Comparison of ENCODE assay signal across 6 fruit fly cellular contexts in the genomic region with DNA sequence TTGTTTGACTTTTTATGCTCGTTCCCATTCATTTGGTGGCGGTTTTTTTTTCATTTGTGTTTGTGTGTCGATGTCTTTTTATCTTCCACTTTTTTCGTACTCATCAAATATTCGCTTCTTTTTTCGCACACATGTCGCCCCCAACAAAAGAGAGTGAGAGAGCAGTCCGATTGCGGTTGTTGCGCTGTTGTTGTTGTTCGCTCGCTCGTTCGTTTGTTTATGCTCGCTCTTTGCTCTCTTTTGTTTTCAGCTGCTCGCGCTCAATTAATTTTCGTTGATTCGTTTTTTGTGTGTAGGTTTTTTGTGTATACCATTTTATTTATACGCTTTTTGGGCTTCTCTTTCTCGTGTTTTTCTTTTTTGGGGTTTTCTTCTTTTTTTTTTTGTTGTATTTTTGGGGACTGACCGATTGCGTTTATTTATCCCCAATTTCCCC.
TF ChIP-seq lines count a peak whose summit lies in the region.

No protein-coding gene starts in this region.

- no peak for TF ChIP-seq CTCF in whole organism, embryonic (GFP tag; optimal IDR thresholded peaks at IDR 0.05; lab: Kevin White, UChicago)

TF ChIP-seq in whole organism, 6 proteins besides CTCF, POLR2A, EP300 and RAD21:
- no peak for TF ChIP-seq usp (GFP tag; optimal IDR thresholded peaks at IDR 0.05; lab: Kevin White, UChicago)
- peak; percentile 80 for TF ChIP-seq Dll (optimal IDR thresholded peaks at IDR 0.05; lab: Kevin White, UChicago)

TF ChIP-seq in whole organism, adult, 20 proteins besides CTCF, POLR2A, EP300 and RAD21:
- TF ChIP-seq cic (GFP tag; optimal IDR thresholded peaks at IDR 0.05; lab: Kevin White, UChicago) (peak; percentile 35), CG1620 (GFP tag; optimal IDR thresholded peaks at IDR 0.05; lab: Kevin White, UChicago) (no peak), CG12768 (GFP tag; optimal IDR thresholded peaks at IDR 0.05; lab: Kevin White, UChicago) (no peak), tj (GFP tag; optimal IDR thresholded peaks at IDR 0.05; lab: Kevin White, UChicago) (peak; percentile 64), pad (GFP tag; optimal IDR thresholded peaks at IDR 0.05; lab: Kevin White, UChicago) (no peak), kay (GFP tag; lab: Kevin White, UChicago; ENCODE audit: borderline replicate concordance) (no peak), CG5204 (GFP tag; optimal IDR thresholded peaks at IDR 0.05; lab: Kevin White, UChicago) (no peak), Mnt (GFP tag; optimal IDR thresholded peaks at IDR 0.05; lab: Kevin White, UChicago) (peak; percentile 30), bab1 (GFP tag; optimal IDR thresholded peaks at IDR 0.05; lab: Kevin White, UChicago) (peak; percentile 5)

TF ChIP-seq in whole organism, embryonic, 481 proteins besides CTCF, POLR2A, EP300 and RAD21 (continues in another document):
- peak; percentile 40 for TF ChIP-seq CG13287 (GFP tag; IDR thresholded peaks at IDR 0.05; lab: Robert Waterston, UW; ENCODE audit: partially characterized antibody)
- no peak for TF ChIP-seq sug (tag; optimal IDR thresholded peaks at IDR 0.05; lab: Kevin White, UChicago)
- no peak for TF ChIP-seq CG31224 (GFP tag; IDR thresholded peaks at IDR 0.05; lab: Robert Waterston, UW)
- TF ChIP-seq CG30403 (GFP tag; optimal IDR thresholded peaks at IDR 0.05; lab: Kevin White, UChicago) = no peak
- peak; percentile 41 for TF ChIP-seq CG5180 (GFP tag; optimal IDR thresholded peaks at IDR 0.05; lab: Kevin White, UChicago)
- TF ChIP-seq CG17385 (GFP tag; optimal IDR thresholded peaks at IDR 0.05; lab: Kevin White, UChicago) = peak; percentile 40
- TF ChIP-seq Dek (tag; optimal IDR thresholded peaks at IDR 0.05; lab: Kevin White, UChicago) = no peak
- TF ChIP-seq psq (GFP tag; optimal IDR thresholded peaks at IDR 0.05; lab: Kevin White, UChicago) = peak; percentile 73
- TF ChIP-seq zf30C (GFP tag; optimal IDR thresholded peaks at IDR 0.05; lab: Kevin White, UChicago) = peak; percentile 7
- no peak for TF ChIP-seq CG3995 (GFP tag; optimal IDR thresholded peaks at IDR 0.05; lab: Kevin White, UChicago)
- peak; percentile 48 for TF ChIP-seq nom (GFP tag; optimal IDR thresholded peaks at IDR 0.05; lab: Kevin White, UChicago)
- peak; percentile 53 for TF ChIP-seq corto (GFP tag; optimal IDR thresholded peaks at IDR 0.05; lab: Kevin White, UChicago)
- TF ChIP-seq CG1792 (GFP tag; optimal IDR thresholded peaks at IDR 0.05; lab: Kevin White, UChicago) = no peak
- TF ChIP-seq zen2 (GFP tag; IDR thresholded peaks at IDR 0.05; lab: Robert Waterston, UW; ENCODE audit: partially characterized antibody) = 0 out of 3 replicates have a peak, but pooled peaks have one; percentile 16
- no peak for TF ChIP-seq CG13624 (GFP tag; optimal IDR thresholded peaks at IDR 0.05; lab: Kevin White, UChicago)
- TF ChIP-seq Trl (optimal IDR thresholded peaks at IDR 0.05; lab: Kevin White, UChicago) = peak; percentile 96 to 100
- TF ChIP-seq Trl (GFP tag; optimal IDR thresholded peaks at IDR 0.05; lab: Kevin White, UChicago) = peak; percentile 24
- peak; percentile 64 for TF ChIP-seq abd-A (tag; optimal IDR thresholded peaks at IDR 0.05; lab: Kevin White, UChicago)

TF ChIP-seq in whole organism, prepupa, 60 proteins besides CTCF, POLR2A, EP300 and RAD21 (continues in another document):
- TF ChIP-seq CG6163 (GFP tag; IDR thresholded peaks at IDR 0.05; lab: Robert Waterston, UW) (peak; percentile 81), Sox15 (GFP tag; optimal IDR thresholded peaks at IDR 0.05; lab: Kevin White, UChicago) (no peak), CG6808 (GFP tag; optimal IDR thresholded peaks at IDR 0.05; lab: Kevin White, UChicago) (peak; percentile 32), Eip78C (GFP tag; lab: Kevin White, UChicago) (peak; percentile 2), dac (GFP tag; optimal IDR thresholded peaks at IDR 0.05; lab: Kevin White, UChicago) (no peak), fd85E (GFP tag; optimal IDR thresholded peaks at IDR 0.05; lab: Kevin White, UChicago) (peak; percentile 20), fkh (GFP tag; optimal IDR thresholded peaks at IDR 0.05; lab: Kevin White, UChicago) (no peak), dsx (GFP tag; optimal IDR thresholded peaks at IDR 0.05; lab: Kevin White, UChicago; ENCODE audit: poor library complexity, severe bottlenecking) (peak; percentile 59), Smox (GFP tag; optimal IDR thresholded peaks at IDR 0.05; lab: Kevin White, UChicago) (peak; percentile 2), net (GFP tag; optimal IDR thresholded peaks at IDR 0.05; lab: Kevin White, UChicago) (peak; percentile 3), CG16779 (tag; optimal IDR thresholded peaks at IDR 0.05; lab: Kevin White, UChicago) (peak; percentile 42), Eip93F (GFP tag; optimal IDR thresholded peaks at IDR 0.05; lab: Kevin White, UChicago) (peak; percentile 11), lz (GFP tag; optimal IDR thresholded peaks at IDR 0.05; lab: Kevin White, UChicago) (no peak), CG8319 (GFP tag; optimal IDR thresholded peaks at IDR 0.05; lab: Kevin White, UChicago) (no peak), Sox102F (GFP tag; optimal IDR thresholded peaks at IDR 0.05; lab: Kevin White, UChicago) (peak; percentile 47), ss (GFP tag; optimal IDR thresholded peaks at IDR 0.05; lab: Kevin White, UChicago) (peak; percentile 63 to 70), CG31627 (GFP tag; optimal IDR thresholded peaks at IDR 0.05; lab: Kevin White, UChicago) (no peak), CG3032 (tag; optimal IDR thresholded peaks at IDR 0.05; lab: Kevin White, UChicago) (peak; percentile 0), Ets96B (tag; optimal IDR thresholded peaks at IDR 0.05; lab: Kevin White, UChicago) (peak; percentile 25), Hr39 (GFP tag; optimal IDR thresholded peaks at IDR 0.05; lab: Kevin White, UChicago) (no peak)

TF ChIP-seq in whole organism, pupa, 21 proteins besides CTCF, POLR2A, EP300 and RAD21:
- TF ChIP-seq gl (tag; optimal IDR thresholded peaks at IDR 0.05; lab: Kevin White, UChicago) (peak; percentile 70), CG8159 (tag; optimal IDR thresholded peaks at IDR 0.05; lab: Kevin White, UChicago) (peak; percentile 19), CG4496 (GFP tag; IDR thresholded peaks at IDR 0.05; lab: Robert Waterston, UW) (peak; percentile 72), CG34367 (tag; optimal IDR thresholded peaks at IDR 0.05; lab: Kevin White, UChicago) (peak; percentile 6), fd96Ca (GFP tag; IDR thresholded peaks at IDR 0.05; lab: Robert Waterston, UW) (peak; percentile 56; the same call in 1 of the 3 replicates), Snoo (tag; optimal IDR thresholded peaks at IDR 0.05; lab: Kevin White, UChicago) (peak; percentile 14), Pif1B (GFP tag; optimal IDR thresholded peaks at IDR 0.05; lab: Kevin White, UChicago) (peak; percentile 17), CG13204 (GFP tag; optimal IDR thresholded peaks at IDR 0.05; lab: Kevin White, UChicago) (peak; percentile 32), Ets98B (GFP tag; IDR thresholded peaks at IDR 0.05; lab: Robert Waterston, UW) (peak; percentile 78), Pif1A (GFP tag; optimal IDR thresholded peaks at IDR 0.05; lab: Kevin White, UChicago) (peak; percentile 49), CG15710 (tag; optimal IDR thresholded peaks at IDR 0.05; lab: Kevin White, UChicago) (peak; percentile 20), CG14655 (GFP tag; optimal IDR thresholded peaks at IDR 0.05; lab: Kevin White, UChicago) (no peak), CG10348 (GFP tag; IDR thresholded peaks at IDR 0.05; lab: Robert Waterston, UW) (no peak), CG12605 (GFP tag; IDR thresholded peaks at IDR 0.05; lab: Robert Waterston, UW) (peak; percentile 89), D1 (tag; optimal IDR thresholded peaks at IDR 0.05; lab: Kevin White, UChicago) (no peak), CG17806 (tag; optimal IDR thresholded peaks at IDR 0.05; lab: Kevin White, UChicago) (no peak), CG8301 (tag; optimal IDR thresholded peaks at IDR 0.05; lab: Kevin White, UChicago) (no peak), rn (GFP tag; IDR thresholded peaks at IDR 0.05; lab: Robert Waterston, UW) (no peak), EcR (GFP tag; optimal IDR thresholded peaks at IDR 0.05; lab: Kevin White, UChicago) (peak; percentile 18), CG9948 (tag; optimal IDR thresholded peaks at IDR 0.05; lab: Kevin White, UChicago) (no peak), CG32121 (GFP tag; IDR thresholded peaks at IDR 0.05; lab: Robert Waterston, UW) (peak; percentile 69)

TF ChIP-seq in whole organism, wandering third instar larva, 38 proteins besides CTCF, POLR2A, EP300 and RAD21:
- peak; percentile 80 for TF ChIP-seq psq (GFP tag; optimal IDR thresholded peaks at IDR 0.05; lab: Kevin White, UChicago)
- TF ChIP-seq woc (GFP tag; optimal IDR thresholded peaks at IDR 0.05; lab: Kevin White, UChicago) = no peak
- no peak for TF ChIP-seq Mio (GFP tag; optimal IDR thresholded peaks at IDR 0.05; lab: Kevin White, UChicago)
- peak; percentile 80 for TF ChIP-seq CrebA (GFP tag; optimal IDR thresholded peaks at IDR 0.05; lab: Kevin White, UChicago; ENCODE audit: borderline replicate concordance)
- TF ChIP-seq Rel (GFP tag; optimal IDR thresholded peaks at IDR 0.05; lab: Kevin White, UChicago) = peak; percentile 58
- peak; percentile 37 for TF ChIP-seq Rel (tag; optimal IDR thresholded peaks at IDR 0.05; lab: Kevin White, UChicago)
- no peak for TF ChIP-seq Abd-B (GFP tag; optimal IDR thresholded peaks at IDR 0.05; lab: Kevin White, UChicago)
- peak; percentile 93 for TF ChIP-seq Dif (GFP tag; optimal IDR thresholded peaks at IDR 0.05; lab: Kevin White, UChicago; ENCODE audit: partially characterized antibody)
- TF ChIP-seq CG32264 (GFP tag; optimal IDR thresholded peaks at IDR 0.05; lab: Kevin White, UChicago) = peak; percentile 34
- no peak for TF ChIP-seq OdsH (GFP tag; optimal IDR thresholded peaks at IDR 0.05; lab: Kevin White, UChicago)
- peak in 1 of 2 experiments; percentile 53 for TF ChIP-seq foxo (GFP tag; optimal IDR thresholded peaks at IDR 0.05; lab: Kevin White, UChicago)
- TF ChIP-seq Sp1 (GFP tag; optimal IDR thresholded peaks at IDR 0.05; lab: Kevin White, UChicago) = peak; percentile 66
- TF ChIP-seq sage (GFP tag; optimal IDR thresholded peaks at IDR 0.05; lab: Kevin White, UChicago) = peak; percentile 59
- TF ChIP-seq Vsx2 (GFP tag; optimal IDR thresholded peaks at IDR 0.05; lab: Kevin White, UChicago; ENCODE audit: partially characterized antibody) = peak; percentile 78
- peak; percentile 84 to 90 for TF ChIP-seq dl (GFP tag; optimal IDR thresholded peaks at IDR 0.05; lab: Kevin White, UChicago; ENCODE audit: insufficient read depth in 1 of 2, partially characterized antibody in 2 of 2)
- peak; percentile 1 for TF ChIP-seq jim (GFP tag; optimal IDR thresholded peaks at IDR 0.05; lab: Kevin White, UChicago)
